Fruit fly (Drosophila melanogaster) whole organism, pupa: Measurements from ENCODE around the gene Klp31E.

ENCODE experiments used
- CG12605 ChIP-seq: fragments of 200-800 bp; sonication (Bioruptor generic); IDR thresholded peaks from 2 replicates; pipeline ENCODE4 v1.3.6; 2022; ENCODE audit warnings: missing biosample characterization, missing genetic modification characterization
- CG13204 ChIP-seq: fragments of 200-800 bp; sonication (Bioruptor generic); optimal IDR thresholded peaks from 2 replicates; lab custom pipeline; 2018; ENCODE audit warnings: missing biosample characterization, mild to moderate bottlenecking, missing genetic modification characterization, moderate library complexity
- CG14655 ChIP-seq: fragments of 200-800 bp; sonication (Bioruptor generic); optimal IDR thresholded peaks from 3 replicates; lab custom pipeline; 2017; ENCODE audit warnings: mild to moderate bottlenecking, missing biosample characterization, missing genetic modification reagents, missing genetic modification characterization
- CG15710 ChIP-seq: fragments of 200-800 bp; sonication (Bioruptor generic); optimal IDR thresholded peaks from 2 replicates; lab custom pipeline; 2018; ENCODE audit warnings: missing biosample characterization, mild to moderate bottlenecking, missing genetic modification characterization, moderate library complexity
- CG17806 ChIP-seq: fragments of 200-800 bp; sonication (Bioruptor generic); optimal IDR thresholded peaks from 2 replicates; lab custom pipeline; 2018; ENCODE audit warnings: missing biosample characterization, mild to moderate bottlenecking, missing genetic modification characterization, moderate library complexity
- CG32121 ChIP-seq: fragments of 200-800 bp; sonication (Bioruptor generic); IDR thresholded peaks from 2 replicates; pipeline ENCODE4 v1.3.6; 2022; ENCODE audit warnings: missing biosample characterization, missing genetic modification characterization
- CG34367 ChIP-seq: fragments of 200-800 bp; sonication (Bioruptor generic); optimal IDR thresholded peaks from 2 replicates; lab custom pipeline; 2018; ENCODE audit warnings: missing biosample characterization, mild to moderate bottlenecking, missing genetic modification characterization
- CG4496 ChIP-seq: fragments of 200-800 bp; sonication (Bioruptor generic); IDR thresholded peaks from 3 replicates; pipeline ENCODE4 v1.3.6; 2022; ENCODE audit warnings: missing biosample characterization, missing genetic modification characterization
- CG8159 ChIP-seq: fragments of 200-800 bp; sonication (Bioruptor generic); optimal IDR thresholded peaks from 3 replicates; lab custom pipeline; 2018; ENCODE audit warnings: missing biosample characterization, mild to moderate bottlenecking, missing genetic modification characterization, moderate library complexity
- CG8301 ChIP-seq: fragments of 200-800 bp; sonication (Bioruptor generic); optimal IDR thresholded peaks from 2 replicates; lab custom pipeline; 2018; ENCODE audit warnings: missing biosample characterization, mild to moderate bottlenecking, missing genetic modification characterization
- CG9948 ChIP-seq: fragments of 200-800 bp; sonication (Bioruptor generic); optimal IDR thresholded peaks from 2 replicates; lab custom pipeline; 2018; ENCODE audit warnings: missing biosample characterization, mild to moderate bottlenecking, missing genetic modification characterization, moderate library complexity
- D1 ChIP-seq: fragments of 200-800 bp; sonication (Bioruptor generic); optimal IDR thresholded peaks from 2 replicates; lab custom pipeline; 2018; ENCODE audit warnings: missing biosample characterization, mild to moderate bottlenecking, missing genetic modification characterization, moderate library complexity
- EcR ChIP-seq: fragments of 200-800 bp; sonication (Bioruptor generic); optimal IDR thresholded peaks from 3 replicates; lab custom pipeline; 2019; ENCODE audit warnings: missing biosample characterization, missing genetic modification characterization, mild to moderate bottlenecking, moderate library complexity, missing genetic modification reagents
- Ets98B ChIP-seq: fragments of 200-800 bp; sonication (Bioruptor generic); IDR thresholded peaks from 2 replicates; pipeline ENCODE4 v1.3.6; 2022; ENCODE audit warnings: missing biosample characterization, missing genetic modification characterization
- Pif1B ChIP-seq: fragments of 200-800 bp; sonication (Bioruptor generic); optimal IDR thresholded peaks from 3 replicates; lab custom pipeline; 2016; ENCODE audit warnings: missing biosample characterization, missing genetic modification characterization
- Snoo ChIP-seq: fragments of 200-800 bp; sonication (Bioruptor generic); optimal IDR thresholded peaks from 3 replicates; lab custom pipeline; 2017; ENCODE audit warnings: missing biosample characterization, mild to moderate bottlenecking, missing genetic modification characterization, inconsistent platforms
- fd96Ca ChIP-seq: fragments of 200-800 bp; sonication (Bioruptor generic); IDR thresholded peaks from 3 replicates; pipeline ENCODE4 v1.3.6; 2022; ENCODE audit warnings: missing biosample characterization, missing genetic modification characterization
- gl ChIP-seq: fragments of 200-800 bp; sonication (Bioruptor generic); optimal IDR thresholded peaks from 2 replicates; lab custom pipeline; 2018; ENCODE audit warnings: missing biosample characterization, mild to moderate bottlenecking, missing genetic modification characterization
- rn ChIP-seq: fragments of 200-800 bp; sonication (Bioruptor generic); IDR thresholded peaks from 2 replicates; pipeline ENCODE4 v1.3.6; 2022; ENCODE audit warnings: missing biosample characterization, missing genetic modification characterization

Klp31E gene

dm6 chr2L:10396877-10397587 is 16.8 kb upstream of the Klp31E start:
- TF ChIP-seq Ets98B (GFP tag; lab: Robert Waterston, UW) (no peak), CG13204 (GFP tag; lab: Kevin White, UChicago) (no peak), CG12605 (GFP tag; lab: Robert Waterston, UW) (no peak), CG8301 (tag; lab: Kevin White, UChicago) (no peak), CG32121 (GFP tag; lab: Robert Waterston, UW) (no peak), Snoo (tag; lab: Kevin White, UChicago) (no peak), CG34367 (tag; lab: Kevin White, UChicago) (no peak), EcR (GFP tag; lab: Kevin White, UChicago) (peak; percentile 41), CG9948 (no peak), rn (GFP tag; lab: Robert Waterston, UW) (no peak), Pif1B (GFP tag; lab: Kevin White, UChicago) (peak; percentile 28), CG17806 (tag; lab: Kevin White, UChicago) (no peak), CG15710 (tag; lab: Kevin White, UChicago) (no peak), CG14655 (GFP tag; lab: Kevin White, UChicago) (no peak), gl (no peak)

dm6 chr2L:10403803-10404315 is 10.0 kb upstream of the Klp31E start:
- no peak for TF ChIP-seq Pif1B (GFP tag; lab: Kevin White, UChicago)

dm6 chr2L:10405008-10405654 is 8.7 kb upstream of the Klp31E start, which contains the start of the genes CG17768, LSm-4 and Ir31a:
Gene CG17768, minus strand, starts transcription at chr2L:10405203.
Gene LSm-4, minus strand, starts transcription at chr2L:10405203.
Gene Ir31a, plus strand, starts transcription at chr2L:10405565.
- no peak for TF ChIP-seq CG15710 (tag; lab: Kevin White, UChicago)

- TF ChIP-seq CG34367 (tag; lab: Kevin White, UChicago) (peak; percentile 67), Snoo (tag; lab: Kevin White, UChicago) (peak; percentile 85), rn (GFP tag; lab: Robert Waterston, UW) (no peak), CG32121 (GFP tag; lab: Robert Waterston, UW) (peak; percentile 50; the same call in 1 of the 2 replicates), CG4496 (GFP tag; lab: Robert Waterston, UW) (peak; percentile 83; the same call in 2 of the 3 replicates), CG17806 (tag; lab: Kevin White, UChicago) (peak; percentile 20), CG15710 (tag; lab: Kevin White, UChicago) (peak; percentile 62), fd96Ca (GFP tag; lab: Robert Waterston, UW) (no peak), gl (peak; percentile 52), CG12605 (GFP tag; lab: Robert Waterston, UW) (no peak), CG13204 (GFP tag; lab: Kevin White, UChicago) (no peak)
These were observed 5.7 kb upstream of the Klp31E start, which contains the start of the genes Ip259 and RpS27A for dm6 chr2L:10408122-10408576. Gene Ip259, plus strand, starts transcription at chr2L:10408352. Gene RpS27A, plus strand, starts transcription at chr2L:10408352.

- no peak for TF ChIP-seq CG8159 (tag; lab: Kevin White, UChicago)
- no peak for TF ChIP-seq CG12605 (GFP tag; lab: Robert Waterston, UW)
- TF ChIP-seq Ets98B (GFP tag; lab: Robert Waterston, UW), result no peak
- no peak for TF ChIP-seq EcR (GFP tag; lab: Kevin White, UChicago)
- no peak for TF ChIP-seq D1
- TF ChIP-seq CG4496 (GFP tag; lab: Robert Waterston, UW), result no peak
These were observed 5.2 kb downstream of the Klp31E start, which contains the start of gene RfC3 for dm6 chr2L:10418981-10419380. Gene RfC3, plus strand, starts transcription at chr2L:10419190.

dm6 chr2L:10422643-10423606 is 9.1 kb downstream of the Klp31E start, which contains the start of the genes pie and Wdfy2:
Gene pie, minus strand, starts transcription at chr2L:10422780.
Gene Wdfy2, plus strand, starts transcription at chr2L:10423291.
- TF ChIP-seq D1 (no peak), CG15710 (tag; lab: Kevin White, UChicago) (peak; percentile 16)
